Fruit fly (Drosophila melanogaster) whole organism, embryonic: ENCODE results near the gene CG11791.

ENCODE experiments used
- Adf1 ChIP-seq: fragments of 200-800 bp; sonication (Bioruptor generic); IDR thresholded peaks from 2 replicates; pipeline ENCODE4 v1.3.6; 2022; ENCODE audit warnings: missing biosample characterization, missing genetic modification characterization
- Awh ChIP-seq: fragments of 200-800 bp; sonication (Bioruptor generic); IDR thresholded peaks from 2 replicates; pipeline ENCODE4, ENCODE4 v1.3.6; 2022; ENCODE audit warnings: missing biosample characterization, missing genetic modification characterization
- CG10147 ChIP-seq: fragments of 200-800 bp; sonication (Bioruptor generic); optimal IDR thresholded peaks from 2 replicates; lab custom pipeline; 2019; ENCODE audit warnings: missing biosample characterization, mild to moderate bottlenecking, missing genetic modification characterization, moderate library complexity
- CG10565 ChIP-seq: fragments of 200-800 bp; sonication (Bioruptor generic); optimal IDR thresholded peaks from 3 replicates; lab custom pipeline; 2016; ENCODE audit warnings: missing biosample characterization, mild to moderate bottlenecking, missing genetic modification characterization
- CG10959 ChIP-seq: fragments of 200-800 bp; sonication (Bioruptor generic); IDR thresholded peaks from 2 replicates; pipeline ENCODE4 v1.3.6; 2022; ENCODE audit warnings: missing biosample characterization, missing genetic modification characterization
- CG11085 ChIP-seq: fragments of 200-800 bp; sonication (Bioruptor generic); IDR thresholded peaks from 2 replicates; pipeline ENCODE4 v1.3.6; 2022; ENCODE audit warnings: missing biosample characterization, missing genetic modification characterization
- CG11456 ChIP-seq: fragments of 200-800 bp; sonication (Bioruptor generic); IDR thresholded peaks from 3 replicates; pipeline ENCODE4 v1.3.6; 2022; ENCODE audit warnings: missing biosample characterization, missing genetic modification characterization
- CG13123 ChIP-seq: fragments of 200-800 bp; sonication (Bioruptor generic); optimal IDR thresholded peaks from 2 replicates; lab custom pipeline; 2016; ENCODE audit warnings: missing biosample characterization, missing genetic modification characterization
- CG13424 ChIP-seq: fragments of 200-800 bp; sonication (Bioruptor generic); optimal IDR thresholded peaks from 2 replicates; lab custom pipeline; 2019; ENCODE audit warnings: missing biosample characterization, mild to moderate bottlenecking, missing genetic modification characterization, moderate library complexity
- CG14014 ChIP-seq: fragments of 200-800 bp; sonication (Bioruptor generic); IDR thresholded peaks from 2 replicates; pipeline ENCODE4 v1.3.6; 2022; ENCODE audit warnings: missing biosample characterization, missing genetic modification characterization
- CG14050 ChIP-seq: fragments of 200-800 bp; sonication (Bioruptor generic); IDR thresholded peaks from 3 replicates; pipeline ENCODE4 v1.3.6; 2022; ENCODE audit warnings: missing biosample characterization, missing genetic modification characterization
- CG14860 ChIP-seq: fragments of 200-800 bp; sonication (Bioruptor generic); IDR thresholded peaks from 3 replicates; pipeline ENCODE4 v1.3.6; 2022; ENCODE audit warnings: missing biosample characterization, missing genetic modification characterization; ENCODE audit not compliant: partially characterized antibody
- CG15601 ChIP-seq: fragments of 200-800 bp; sonication (Bioruptor generic); optimal IDR thresholded peaks from 3 replicates; lab custom pipeline; 2019; ENCODE audit warnings: missing biosample characterization, mild to moderate bottlenecking, missing genetic modification characterization, moderate library complexity
- CG17328 ChIP-seq: fragments of 200-800 bp; sonication (Bioruptor generic); IDR thresholded peaks from 2 replicates; pipeline ENCODE4 v1.3.6; 2022; ENCODE audit warnings: missing biosample characterization, missing genetic modification characterization
- CG2120 ChIP-seq: fragments of 200-800 bp; sonication (Bioruptor generic); optimal IDR thresholded peaks from 3 replicates; lab custom pipeline; 2016; ENCODE audit warnings: missing biosample characterization, missing genetic modification characterization
- CG2875 ChIP-seq: fragments of 200-800 bp; sonication (Bioruptor generic); optimal IDR thresholded peaks from 2 replicates; lab custom pipeline; 2017; ENCODE audit warnings: missing biosample characterization, mild to moderate bottlenecking, missing genetic modification characterization, missing genetic modification reagents
- CG3065 ChIP-seq: fragments of 200-800 bp; sonication (Bioruptor generic); optimal IDR thresholded peaks from 2 replicates; lab custom pipeline; 2016; ENCODE audit warnings: missing biosample characterization, missing genetic modification characterization
- CG3163 ChIP-seq: fragments of 200-800 bp; sonication (Bioruptor generic); optimal IDR thresholded peaks from 3 replicates; lab custom pipeline; 2016; ENCODE audit warnings: missing biosample characterization, missing genetic modification characterization
- CG33213 ChIP-seq: fragments of 200-800 bp; sonication (Bioruptor generic); optimal IDR thresholded peaks from 3 replicates; lab custom pipeline; 2016; ENCODE audit warnings: missing biosample characterization, missing genetic modification characterization
- CG42726 ChIP-seq: fragments of 200-800 bp; sonication (Bioruptor generic); IDR thresholded peaks from 2 replicates; pipeline ENCODE4 v1.3.6; 2022; ENCODE audit warnings: missing biosample characterization, missing genetic modification characterization; ENCODE audit not compliant: partially characterized antibody
- CG6791 ChIP-seq: fragments of 200-800 bp; sonication (Bioruptor generic); IDR thresholded peaks from 3 replicates; pipeline ENCODE4 v1.3.6; 2022; ENCODE audit warnings: missing biosample characterization, missing genetic modification characterization; ENCODE audit not compliant: partially characterized antibody
- CG8359 ChIP-seq: fragments of 200-800 bp; sonication (Bioruptor generic); optimal IDR thresholded peaks from 2 replicates; lab custom pipeline; 2017; ENCODE audit warnings: missing biosample characterization, mild to moderate bottlenecking, missing genetic modification characterization, borderline replicate concordance
- Dbx ChIP-seq: fragments of 200-800 bp; sonication (Bioruptor generic); IDR thresholded peaks from 3 replicates; pipeline ENCODE4 v1.3.6; 2022; ENCODE audit warnings: missing biosample characterization, missing genetic modification characterization
- Dek ChIP-seq: fragments of 200-800 bp; sonication (Bioruptor generic); optimal IDR thresholded peaks from 3 replicates; lab custom pipeline; 2019; ENCODE audit warnings: missing biosample characterization, mild to moderate bottlenecking, missing genetic modification characterization, moderate library complexity
- Dip2 ChIP-seq: fragments of 200-800 bp; sonication (Bioruptor generic); IDR thresholded peaks from 2 replicates; pipeline ENCODE4 v1.3.6; 2022; ENCODE audit warnings: missing biosample characterization, missing genetic modification characterization
- Hmr ChIP-seq: fragments of 200-800 bp; sonication (Bioruptor generic); optimal IDR thresholded peaks from 3 replicates; lab custom pipeline; 2017; ENCODE audit warnings: mild to moderate bottlenecking, missing biosample characterization, missing genetic modification reagents, missing genetic modification characterization
- Med ChIP-seq: fragments of 200-800 bp; sonication (Bioruptor generic); peaks from one replicate; lab custom pipeline; 2016; ENCODE audit warnings: missing biosample characterization, missing genetic modification characterization, mild to moderate bottlenecking, inconsistent platforms, moderate library complexity
- Nf-YA ChIP-seq: fragments of 200-800 bp; sonication (Bioruptor generic); IDR thresholded peaks from 2 replicates; pipeline ENCODE4 v1.3.6; 2022; ENCODE audit warnings: missing biosample characterization, missing genetic modification characterization
- Nf-YC ChIP-seq: fragments of 200-800 bp; optimal IDR thresholded peaks from 3 replicates; lab custom pipeline; 2019; ENCODE audit warnings: missing biosample characterization, mild to moderate bottlenecking, missing genetic modification characterization, moderate library complexity
- Rx ChIP-seq: fragments of 200-800 bp; sonication (Bioruptor generic); IDR thresholded peaks from 2 replicates; pipeline ENCODE4 v1.3.6; 2022; ENCODE audit warnings: missing biosample characterization, missing genetic modification characterization
- TFAM ChIP-seq: fragments of 200-800 bp; sonication (Bioruptor generic); optimal IDR thresholded peaks from 2 replicates; lab custom pipeline; 2017; ENCODE audit warnings: missing biosample characterization, missing genetic modification characterization, inconsistent platforms
- Xbp1 ChIP-seq: fragments of 200-800 bp; sonication (Bioruptor generic); optimal IDR thresholded peaks from 3 replicates; lab custom pipeline; 2016; ENCODE audit warnings: missing biosample characterization, mild to moderate bottlenecking, missing genetic modification characterization
- ato ChIP-seq: fragments of 200-800 bp; sonication (Bioruptor generic); IDR thresholded peaks from 2 replicates; pipeline ENCODE4 v1.3.6; 2022; ENCODE audit warnings: missing biosample characterization, missing genetic modification characterization; ENCODE audit not compliant: partially characterized antibody
- az2 ChIP-seq: fragments of 200-800 bp; sonication (Bioruptor generic); optimal IDR thresholded peaks from 3 replicates; lab custom pipeline; 2016; ENCODE audit warnings: missing biosample characterization, missing genetic modification characterization
- btn ChIP-seq: fragments of 200-800 bp; sonication (Bioruptor generic); optimal IDR thresholded peaks from 2 replicates; lab custom pipeline; 2016; ENCODE audit warnings: missing biosample characterization, missing genetic modification characterization
- chm ChIP-seq: fragments of 200-800 bp; sonication (Bioruptor generic); IDR thresholded peaks from 2 replicates; pipeline ENCODE4 v1.3.6; 2022; ENCODE audit warnings: missing biosample characterization, missing genetic modification characterization
- disco-r ChIP-seq: fragments of 200-800 bp; sonication (Bioruptor generic); optimal IDR thresholded peaks from 2 replicates; lab custom pipeline; 2016; ENCODE audit warnings: missing biosample characterization, missing genetic modification characterization
- hb ChIP-seq: fragments of 200-800 bp; sonication (Bioruptor generic); IDR thresholded peaks from 3 replicates; pipeline ENCODE4 v1.3.6; 2022; ENCODE audit warnings: missing biosample characterization, missing genetic modification characterization; ENCODE audit not compliant: partially characterized antibody
- insv ChIP-seq, 2 experiments: fragments of 200-800 bp; sonication (Bioruptor generic); optimal IDR thresholded peaks; 3 replicates each; lab custom pipeline; 2016 to 2018; ENCODE audit warnings: missing biosample characterization in 2 of 2, missing genetic modification characterization in 2 of 2
- ken ChIP-seq: fragments of 200-800 bp; sonication (Bioruptor generic); IDR thresholded peaks from 3 replicates; pipeline ENCODE4 v1.3.6; 2022; ENCODE audit warnings: missing biosample characterization, missing genetic modification characterization
- lmd ChIP-seq: fragments of 200-800 bp; sonication (Bioruptor generic); IDR thresholded peaks from 2 replicates; pipeline ENCODE4 v1.3.6; 2022; ENCODE audit warnings: missing biosample characterization, missing genetic modification characterization
- nerfin-1 ChIP-seq: fragments of 200-800 bp; sonication (Bioruptor generic); optimal IDR thresholded peaks from 3 replicates; lab custom pipeline; 2019; ENCODE audit warnings: missing biosample characterization, mild to moderate bottlenecking, missing genetic modification characterization, moderate library complexity
- shn ChIP-seq: fragments of 200-800 bp; sonication (Bioruptor generic); optimal IDR thresholded peaks from 3 replicates; lab custom pipeline; 2016; ENCODE audit warnings: missing biosample characterization, missing genetic modification characterization
- sim ChIP-seq: fragments of 200-800 bp; sonication (Bioruptor generic); IDR thresholded peaks from 2 replicates; pipeline ENCODE4 v1.3.6; 2022; ENCODE audit warnings: missing biosample characterization, missing genetic modification characterization
- sisA ChIP-seq: fragments of 200-800 bp; sonication (Bioruptor generic); IDR thresholded peaks from 2 replicates; pipeline ENCODE4 v1.3.6; 2022; ENCODE audit warnings: missing biosample characterization, missing genetic modification characterization
- tap ChIP-seq: fragments of 200-800 bp; optimal IDR thresholded peaks from 3 replicates; lab custom pipeline; 2019; ENCODE audit warnings: missing biosample characterization, mild to moderate bottlenecking, missing genetic modification characterization, moderate library complexity
- tin ChIP-seq: fragments of 200-800 bp; sonication (Bioruptor generic); optimal IDR thresholded peaks from 3 replicates; lab custom pipeline; 2016; ENCODE audit warnings: missing biosample characterization, missing genetic modification characterization
- tio ChIP-seq: fragments of 200-800 bp; sonication (Bioruptor generic); optimal IDR thresholded peaks from 2 replicates; lab custom pipeline; 2017; ENCODE audit warnings: missing biosample characterization, missing genetic modification characterization, inconsistent platforms
- trem ChIP-seq: fragments of 200-800 bp; optimal IDR thresholded peaks from 3 replicates; lab custom pipeline; 2019; ENCODE audit warnings: missing biosample characterization, mild to moderate bottlenecking, missing genetic modification characterization, moderate library complexity
- trh ChIP-seq: fragments of 200-800 bp; sonication (Bioruptor generic); optimal IDR thresholded peaks from 2 replicates; lab custom pipeline; 2016; ENCODE audit warnings: missing biosample characterization, missing genetic modification characterization
- zen2 ChIP-seq: fragments of 200-800 bp; sonication (Bioruptor generic); IDR thresholded peaks from 3 replicates; pipeline ENCODE4 v1.3.6; 2022; ENCODE audit warnings: missing biosample characterization, missing genetic modification characterization; ENCODE audit not compliant: partially characterized antibody

Gene CG11791

dm6 chr3R:25004763-25005162 is 44.7 kb upstream of the CG11791 start (continued):
- TF ChIP-seq CG10565 (GFP tag; lab: Kevin White, UChicago): no peak
- no peak for TF ChIP-seq CG14014 (GFP tag; lab: Robert Waterston, UW)
- TF ChIP-seq CG42726 (GFP tag; lab: Robert Waterston, UW): no peak
- peak; percentile 72 for TF ChIP-seq Xbp1
- TF ChIP-seq CG11085: no peak
- no peak for TF ChIP-seq ken (GFP tag; lab: Robert Waterston, UW)
- TF ChIP-seq zen2 (GFP tag; lab: Robert Waterston, UW): no peak
- no peak for TF ChIP-seq TFAM
- TF ChIP-seq CG3163 (GFP tag; lab: Kevin White, UChicago): peak; percentile 13
- TF ChIP-seq Dip2 (GFP tag; lab: Robert Waterston, UW): no peak
- TF ChIP-seq ato: no peak
- TF ChIP-seq CG14860 (GFP tag; lab: Robert Waterston, UW): no peak
- peak; percentile 61 for TF ChIP-seq az2
- peak; percentile 45 for TF ChIP-seq tap (tag; lab: Kevin White, UChicago)
- peak; percentile 76 for TF ChIP-seq lmd (GFP tag; lab: Robert Waterston, UW)
- TF ChIP-seq CG10959 (GFP tag; lab: Robert Waterston, UW): no peak
- no peak for TF ChIP-seq hb
- TF ChIP-seq Adf1 (GFP tag; lab: Robert Waterston, UW): no peak
- no peak for TF ChIP-seq insv (GFP tag; optimal IDR thresholded peaks at IDR 0.05; lab: Kevin White, UChicago)
- TF ChIP-seq CG15601 (tag; lab: Kevin White, UChicago): no peak
- TF ChIP-seq CG13424 (tag; lab: Kevin White, UChicago): peak; percentile 59
- TF ChIP-seq nerfin-1: no peak
- peak; percentile 31; the same call in 1 of the 2 replicates for TF ChIP-seq chm (GFP tag; lab: Robert Waterston, UW)
- no peak for TF ChIP-seq CG13123 (GFP tag; lab: Kevin White, UChicago)
- TF ChIP-seq sim (GFP tag; lab: Robert Waterston, UW): 0 out of 2 replicates have a peak, but pooled peaks have one; percentile 26
- no peak for TF ChIP-seq CG2120 (GFP tag; lab: Kevin White, UChicago)
- TF ChIP-seq CG2875 (GFP tag; lab: Kevin White, UChicago): peak; percentile 1
- no peak for TF ChIP-seq CG10147 (GFP tag; lab: Kevin White, UChicago)
- TF ChIP-seq disco-r: no peak
- 0 out of 3 replicates have a peak, but pooled peaks have one; percentile 42 for TF ChIP-seq Dbx
- peak; percentile 7 for TF ChIP-seq shn (GFP tag; lab: Kevin White, UChicago)
- TF ChIP-seq Rx (GFP tag; lab: Robert Waterston, UW): peak; percentile 63
- TF ChIP-seq tin: peak; percentile 63
- TF ChIP-seq CG6791 (GFP tag; lab: Robert Waterston, UW): no peak
- TF ChIP-seq trh (GFP tag; lab: Kevin White, UChicago): no peak
- TF ChIP-seq CG11456 (GFP tag; lab: Robert Waterston, UW): 0 out of 3 replicates have a peak, but pooled peaks have one; percentile 57
- TF ChIP-seq CG8359 (GFP tag; lab: Kevin White, UChicago): no peak
- TF ChIP-seq tio (GFP tag; lab: Kevin White, UChicago): peak; percentile 50
- TF ChIP-seq sisA (GFP tag; lab: Robert Waterston, UW): peak; percentile 53
- peak; percentile 93 for TF ChIP-seq Med
- TF ChIP-seq Nf-YC (tag; lab: Kevin White, UChicago): no peak
- no peak for TF ChIP-seq CG3065 (GFP tag; lab: Kevin White, UChicago)
- no peak for TF ChIP-seq btn
- peak; percentile 70 for TF ChIP-seq CG17328 (GFP tag; lab: Robert Waterston, UW)
- TF ChIP-seq CG14050 (GFP tag; lab: Robert Waterston, UW): peak; percentile 60
- TF ChIP-seq trem (tag; lab: Kevin White, UChicago): no peak
- peak; percentile 39; the same call in 1 of the 2 replicates for TF ChIP-seq Nf-YA
- TF ChIP-seq Hmr: no peak
- no peak for TF ChIP-seq Dek
- TF ChIP-seq CG33213 (GFP tag; lab: Kevin White, UChicago): peak; percentile 9
- 0 out of 2 replicates have a peak, but pooled peaks have one; percentile 10 for TF ChIP-seq Awh
